Worm (Caenorhabditis elegans) whole organism, L1 larva: ENCODE results near the gene T04A6.1.
A peak's percentile ranks its signal among the peaks of the same experiment; 100 is the strongest.

Source experiments
- C16A3.4 ChIP-seq: fragments of 150-350 bp; optimal IDR thresholded peaks from 2 replicates; lab custom pipeline; 2014; ENCODE audit warnings: missing biosample characterization, missing genetic modification characterization
- blmp-1 ChIP-seq: fragments of 150-350 bp; optimal IDR thresholded peaks from 2 replicates; lab custom pipeline; 2014; ENCODE audit warnings: missing biosample characterization, missing genetic modification characterization
- ceh-82 ChIP-seq, 3 experiments: fragments of 150-350 bp in 1 of 3; sonication (generic microtip) in 2 of 3; optimal IDR thresholded peaks; 2 replicates each; lab custom pipeline; 2014 to 2017; ENCODE audit warnings: missing biosample characterization in 3 of 3, missing genetic modification characterization in 3 of 3
- ceh-90 ChIP-seq: sonication (generic microtip); optimal IDR thresholded peaks from 2 replicates; lab custom pipeline; 2016; ENCODE audit warnings: missing genetic modification characterization, missing compliant biosample characterization
- ces-1 ChIP-seq: fragments of 150-350 bp; optimal IDR thresholded peaks from 2 replicates; lab custom pipeline; 2014; ENCODE audit warnings: missing biosample characterization, missing genetic modification reagents, missing genetic modification characterization
- dpl-1 ChIP-seq, 3 experiments: fragments of 150-350 bp in 2 of 3; sonication (generic microtip) in 1 of 3; optimal IDR thresholded peaks; 2 replicates each; lab custom pipeline; 2014 to 2017; ENCODE audit warnings: missing biosample characterization in 3 of 3, missing genetic modification characterization in 3 of 3, missing genetic modification reagents in 3 of 3
- dsc-1 ChIP-seq: sonication (generic microtip); optimal IDR thresholded peaks from 2 replicates; lab custom pipeline; 2016; ENCODE audit warnings: mild to moderate bottlenecking, missing genetic modification characterization, missing compliant biosample characterization
- efl-1 ChIP-seq, 4 experiments: fragments of 150-350 bp; optimal IDR thresholded peaks in 3 of 4; peaks in 1 of 4; 1 replicate in 1 of 4; 2 replicates in 3 of 4; lab custom pipeline; 2014; ENCODE audit warnings: missing biosample characterization in 2 of 4, missing genetic modification characterization in 2 of 4, missing genetic modification reagents in 2 of 4
- egl-27 ChIP-seq, 2 experiments: fragments of 150-350 bp in 1 of 2; sonication (generic microtip); optimal IDR thresholded peaks; 3 replicates each; lab custom pipeline; 2017 to 2018; ENCODE audit warnings: missing biosample characterization in 2 of 2, missing genetic modification characterization in 2 of 2, missing genetic modification reagents in 2 of 2
- elt-2 ChIP-seq: sonication (generic microtip); optimal IDR thresholded peaks from 2 replicates; lab custom pipeline; 2016; ENCODE audit warnings: missing genetic modification characterization, mild to moderate bottlenecking, inconsistent platforms, missing compliant biosample characterization, missing genetic modification reagents
- elt-3 ChIP-seq, 6 experiments: fragments of 150-350 bp in 1 of 6; sonication (generic microtip); optimal IDR thresholded peaks; 2 replicates each; lab custom pipeline; 2017 to 2018; ENCODE audit warnings: missing biosample characterization in 6 of 6, missing genetic modification characterization in 6 of 6, inconsistent platforms in 1 of 6
- fkh-10 ChIP-seq: sonication (generic microtip); optimal IDR thresholded peaks from 2 replicates; lab custom pipeline; 2017; ENCODE audit warnings: missing biosample characterization, missing genetic modification reagents, missing genetic modification characterization
- fkh-4 ChIP-seq: sonication (generic microtip); optimal IDR thresholded peaks from 2 replicates; lab custom pipeline; 2016; ENCODE audit warnings: missing compliant biosample characterization, missing genetic modification characterization, borderline replicate concordance
- fkh-8 ChIP-seq: sonication (generic microtip); optimal IDR thresholded peaks from 2 replicates; lab custom pipeline; 2016; ENCODE audit warnings: mild to moderate bottlenecking, missing genetic modification characterization, missing compliant biosample characterization
- hlh-17 ChIP-seq: fragments of 200-800 bp; sonication (Bioruptor generic); optimal IDR thresholded peaks from 2 replicates; lab custom pipeline; 2018; ENCODE audit warnings: missing genetic modification characterization, mild to moderate bottlenecking, missing compliant biosample characterization, moderate library complexity, borderline replicate concordance
- jun-1 ChIP-seq: fragments of 150-350 bp; optimal IDR thresholded peaks from 2 replicates; lab custom pipeline; 2014; ENCODE audit warnings: missing biosample characterization, missing genetic modification reagents, missing genetic modification characterization
- lin-13 ChIP-seq: fragments of 150-350 bp; optimal IDR thresholded peaks from 2 replicates; lab custom pipeline; 2014; ENCODE audit warnings: missing biosample characterization, missing genetic modification reagents, missing genetic modification characterization
- lin-14 ChIP-seq: fragments of 200-800 bp; sonication (Bioruptor generic); optimal IDR thresholded peaks from 2 replicates; lab custom pipeline; 2018; ENCODE audit warnings: mild to moderate bottlenecking, missing genetic modification characterization, moderate library complexity, missing compliant biosample characterization
- lin-15B ChIP-seq: fragments of 150-350 bp; sonication (generic microtip); optimal IDR thresholded peaks from 3 replicates; lab custom pipeline; 2014; ENCODE audit warnings: missing biosample characterization, missing genetic modification characterization
- lin-35 ChIP-seq, 2 experiments: fragments of 150-350 bp; optimal IDR thresholded peaks; 2 replicates each; lab custom pipeline; 2014; ENCODE audit warnings: missing biosample characterization in 2 of 2, missing genetic modification characterization in 2 of 2, missing genetic modification reagents in 2 of 2
- lir-3 ChIP-seq: sonication (generic microtip); optimal IDR thresholded peaks from 2 replicates; lab custom pipeline; 2016; ENCODE audit warnings: mild to moderate bottlenecking, missing genetic modification characterization, moderate library complexity, missing compliant biosample characterization; ENCODE audit not compliant: poor library complexity
- mdl-1 ChIP-seq, 2 experiments: fragments of 150-350 bp; optimal IDR thresholded peaks; 2 replicates each; lab custom pipeline; 2014 to 2017; ENCODE audit warnings: missing biosample characterization in 2 of 2, missing genetic modification characterization in 2 of 2, inconsistent platforms in 1 of 2
- mef-2 ChIP-seq: fragments of 150-350 bp; optimal IDR thresholded peaks from 2 replicates; lab custom pipeline; 2014; ENCODE audit warnings: missing biosample characterization, missing genetic modification characterization
- mep-1 ChIP-seq: fragments of 150-350 bp; optimal IDR thresholded peaks from 2 replicates; lab custom pipeline; 2014; ENCODE audit warnings: missing biosample characterization, missing genetic modification characterization
- nhr-19 ChIP-seq: fragments of 200-800 bp; sonication (Bioruptor generic); conservative IDR thresholded peaks from 2 replicates; pipeline ENCODE4 v1.3.6; 2022; ENCODE audit warnings: missing genetic modification characterization, missing compliant biosample characterization
- nhr-20 ChIP-seq: sonication (generic microtip); optimal IDR thresholded peaks from 2 replicates; lab custom pipeline; 2016; ENCODE audit warnings: mild to moderate bottlenecking, missing genetic modification characterization, missing compliant biosample characterization
- nhr-237 ChIP-seq: fragments of 150-350 bp; optimal IDR thresholded peaks from 2 replicates; lab custom pipeline; 2014; ENCODE audit warnings: missing biosample characterization, missing genetic modification characterization
- nhr-28 ChIP-seq: fragments of 150-350 bp; optimal IDR thresholded peaks from 2 replicates; lab custom pipeline; 2014; ENCODE audit warnings: missing biosample characterization, missing genetic modification characterization
- nhr-47 ChIP-seq: sonication (generic microtip); optimal IDR thresholded peaks from 2 replicates; lab custom pipeline; 2016; ENCODE audit warnings: mild to moderate bottlenecking, missing genetic modification characterization, moderate library complexity, missing compliant biosample characterization
- nhr-71 ChIP-seq: sonication (generic microtip); optimal IDR thresholded peaks from 2 replicates; lab custom pipeline; 2016; ENCODE audit warnings: mild to moderate bottlenecking, missing genetic modification characterization, moderate library complexity, missing compliant biosample characterization
- nhr-85 ChIP-seq: sonication (generic microtip); peaks from one replicate; lab custom pipeline; 2016; ENCODE audit warnings: missing genetic modification characterization, inconsistent platforms, missing compliant biosample characterization
- nhr-90 ChIP-seq: sonication (generic microtip); optimal IDR thresholded peaks from 2 replicates; lab custom pipeline; 2016; ENCODE audit warnings: mild to moderate bottlenecking, missing genetic modification characterization, missing compliant biosample characterization; ENCODE audit not compliant: poor library complexity
- pag-3 ChIP-seq: sonication (generic microtip); optimal IDR thresholded peaks from 2 replicates; lab custom pipeline; 2017; ENCODE audit warnings: missing genetic modification characterization, mild to moderate bottlenecking, missing compliant biosample characterization, antibody characterized with exemption, borderline replicate concordance; ENCODE audit not compliant: insufficient read depth
- pax-3 ChIP-seq: fragments of 200-800 bp; sonication (Bioruptor generic); optimal IDR thresholded peaks from 2 replicates; lab custom pipeline; 2018; ENCODE audit warnings: mild to moderate bottlenecking, missing genetic modification characterization, moderate library complexity, missing compliant biosample characterization
- pqm-1 ChIP-seq: sonication (generic microtip); optimal IDR thresholded peaks from 3 replicates; lab custom pipeline; 2017; ENCODE audit warnings: missing biosample characterization, missing genetic modification characterization
- rnt-1 ChIP-seq: sonication (generic microtip); optimal IDR thresholded peaks from 2 replicates; lab custom pipeline; 2016; ENCODE audit warnings: mild to moderate bottlenecking, missing genetic modification characterization, moderate library complexity, missing compliant biosample characterization
- snu-23 ChIP-seq: sonication (generic microtip); optimal IDR thresholded peaks from 2 replicates; lab custom pipeline; 2016; ENCODE audit warnings: missing genetic modification characterization, missing compliant biosample characterization
- tbx-2 ChIP-seq: sonication (generic microtip); optimal IDR thresholded peaks from 2 replicates; lab custom pipeline; 2016; ENCODE audit warnings: missing genetic modification characterization, missing compliant biosample characterization
- unc-30 ChIP-seq: sonication (generic microtip); optimal IDR thresholded peaks from 2 replicates; lab custom pipeline; 2017; ENCODE audit warnings: missing biosample characterization, missing genetic modification characterization
- unc-62 ChIP-seq: fragments of 150-350 bp; optimal IDR thresholded peaks from 2 replicates; lab custom pipeline; 2014; ENCODE audit warnings: missing biosample characterization, missing genetic modification reagents, missing genetic modification characterization
- unc-98 ChIP-seq: fragments of 200-800 bp; sonication (Bioruptor generic); IDR thresholded peaks from 2 replicates; pipeline ENCODE4 v1.3.6; 2022; ENCODE audit warnings: missing genetic modification characterization, missing compliant biosample characterization
- vab-15 ChIP-seq: sonication (generic microtip); optimal IDR thresholded peaks from 2 replicates; lab custom pipeline; 2017; ENCODE audit warnings: missing genotype, mild to moderate bottlenecking, missing genetic modification characterization, missing compliant biosample characterization
- xbp-1 ChIP-seq: sonication (generic microtip); optimal IDR thresholded peaks from 2 replicates; lab custom pipeline; 2016; ENCODE audit warnings: missing genetic modification characterization, missing compliant biosample characterization
- ztf-11 ChIP-seq, 2 experiments: sonication (generic microtip); optimal IDR thresholded peaks; 2 replicates each; lab custom pipeline; 2016 to 2017; ENCODE audit warnings: missing genetic modification characterization in 2 of 2, missing biosample characterization in 1 of 2, missing compliant biosample characterization in 1 of 2
- ztf-4 ChIP-seq: fragments of 150-350 bp; optimal IDR thresholded peaks from 2 replicates; lab custom pipeline; 2014; ENCODE audit warnings: missing biosample characterization, missing genetic modification characterization

Gene T04A6.1

ce11 chrIII:7642015-7642414 is 25.7 kb downstream of the T04A6.1 start (continued):
- TF ChIP-seq mdl-1 (tag; optimal IDR thresholded peaks at IDR 0.05; lab: Kevin White, UChicago) (peak; percentile 9 to 90), nhr-90 (peak; percentile 40), efl-1 (optimal IDR thresholded peaks at IDR 0.05; lab: Kevin White, UChicago) (peak; percentile 46 to 58), efl-1 (GFP tag; optimal IDR thresholded peaks at IDR 0.05 in 1 of 2; lab: Kevin White, UChicago) (peak; percentile 26 to 58), nhr-20 (tag; lab: Kevin White, UChicago) (peak; percentile 59), pax-3 (no peak), lir-3 (tag; lab: Kevin White, UChicago) (peak; percentile 15), vab-15 (tag; lab: Kevin White, UChicago) (no peak), nhr-237 (no peak), hlh-17 (GFP tag; lab: Kevin White, UChicago) (no peak), fkh-10 (no peak), rnt-1 (tag; lab: Kevin White, UChicago) (peak; percentile 57), jun-1 (no peak), lin-15B (tag; lab: Kevin White, UChicago) (no peak), mep-1 (tag; lab: Kevin White, UChicago) (peak; percentile 42), nhr-71 (peak; percentile 69), C16A3.4 (tag; lab: Kevin White, UChicago) (peak; percentile 8), ceh-90 (no peak), lin-35 (GFP tag; optimal IDR thresholded peaks at IDR 0.05; lab: Kevin White, UChicago) (peak; percentile 26 to 66), nhr-85 (peak; percentile 74), tbx-2 (tag; lab: Kevin White, UChicago) (no peak)

- TF ChIP-seq nhr-85, result no peak
- no peak for TF ChIP-seq mef-2 (tag; lab: Kevin White, UChicago)
- TF ChIP-seq pag-3, result no peak
- TF ChIP-seq egl-27 (tag; optimal IDR thresholded peaks at IDR 0.05; lab: Kevin White, UChicago), result no peak
- peak; percentile 49 for TF ChIP-seq dsc-1
- peak in 1 of 3 experiments; percentile 18 for TF ChIP-seq dpl-1 (GFP tag; optimal IDR thresholded peaks at IDR 0.05; lab: Kevin White, UChicago)
- peak; percentile 82 for TF ChIP-seq fkh-8
- peak; percentile 79 for TF ChIP-seq lin-14 (GFP tag; lab: Kevin White, UChicago)
- no peak for TF ChIP-seq elt-3 (tag; optimal IDR thresholded peaks at IDR 0.05; lab: Kevin White, UChicago)
- peak in 1 of 2 experiments; percentile 6 for TF ChIP-seq lin-35 (GFP tag; optimal IDR thresholded peaks at IDR 0.05; lab: Kevin White, UChicago)
- no peak for TF ChIP-seq nhr-28
- peak; percentile 28 to 47 for TF ChIP-seq efl-1 (optimal IDR thresholded peaks at IDR 0.05; lab: Kevin White, UChicago)
- TF ChIP-seq efl-1 (GFP tag; optimal IDR thresholded peaks at IDR 0.05 in 1 of 2; lab: Kevin White, UChicago), result no peak
- TF ChIP-seq tbx-2 (tag; lab: Kevin White, UChicago), result no peak
- TF ChIP-seq unc-98 (GFP tag; lab: Robert Waterston, UW), result no peak
- peak; percentile 33 for TF ChIP-seq mep-1 (tag; lab: Kevin White, UChicago)
- TF ChIP-seq ceh-82 (tag; optimal IDR thresholded peaks at IDR 0.05; lab: Kevin White, UChicago), result peak in 1 of 3 experiments; percentile 2
- peak; percentile 1 for TF ChIP-seq nhr-71
- TF ChIP-seq nhr-47, result peak; percentile 46
- TF ChIP-seq, all 84 proteins: peak for 10
Measured at ce11 chrIII:7643084-7643483, 26.8 kb downstream of the T04A6.1 start, which contains the start of gene upp-1. TSS of gene upp-1 (minus strand) at chrIII:7643101.

ce11 chrIII:7643902-7644641 is 27.7 kb downstream of the T04A6.1 start:
- TF ChIP-seq elt-2 (tag; lab: Kevin White, UChicago) (peak; percentile 98), unc-30 (no peak), lin-14 (GFP tag; lab: Kevin White, UChicago) (peak; percentile 74), xbp-1 (tag; lab: Kevin White, UChicago) (no peak), snu-23 (GFP tag; lab: Kevin White, UChicago) (peak; percentile 40), lin-35 (GFP tag; optimal IDR thresholded peaks at IDR 0.05; lab: Kevin White, UChicago) (peak in 1 of 2 experiments; percentile 48), nhr-20 (tag; lab: Kevin White, UChicago) (peak; percentile 70), unc-62 (GFP tag; lab: Kevin White, UChicago) (no peak), nhr-19 (0 out of 2 replicates have a peak, but pooled peaks have one; percentile 6), ces-1 (GFP tag; lab: Kevin White, UChicago) (no peak), fkh-4 (tag; lab: Kevin White, UChicago) (no peak), ztf-11 (tag; optimal IDR thresholded peaks at IDR 0.05; lab: Kevin White, UChicago) (no peak), mdl-1 (tag; optimal IDR thresholded peaks at IDR 0.05; lab: Kevin White, UChicago) (peak in 1 of 2 experiments; percentile 70), pqm-1 (tag; lab: Kevin White, UChicago) (peak; percentile 9), lin-13 (no peak), ztf-4 (peak; percentile 27), blmp-1 (peak; percentile 60), pag-3 (no peak), efl-1 (optimal IDR thresholded peaks at IDR 0.05; lab: Kevin White, UChicago) (peak in 1 of 2 experiments; percentile 98), efl-1 (GFP tag; optimal IDR thresholded peaks at IDR 0.05 in 1 of 2; lab: Kevin White, UChicago) (peak; percentile 56 to 93)
